Fruit fly (Drosophila melanogaster) whole organism, prepupa: ENCODE measurements around the gene hob.

Experiments used
- CG10631 ChIP-seq: fragments of 200-800 bp; sonication (Bioruptor generic); optimal IDR thresholded peaks from 2 replicates; lab custom pipeline; 2016; ENCODE audit warnings: missing biosample characterization, missing genetic modification characterization
- CG10669 ChIP-seq: fragments of 200-800 bp; sonication (Bioruptor generic); optimal IDR thresholded peaks from 3 replicates; lab custom pipeline; 2018; ENCODE audit warnings: missing biosample characterization, mild to moderate bottlenecking, missing genetic modification characterization, moderate library complexity
- CG11294 ChIP-seq: fragments of 200-800 bp; sonication (Bioruptor generic); IDR thresholded peaks from 2 replicates; pipeline ENCODE4 v1.3.6; 2022; ENCODE audit warnings: missing biosample characterization, missing genetic modification characterization
- CG1621 ChIP-seq: fragments of 200-800 bp; sonication (Bioruptor generic); optimal IDR thresholded peaks from 3 replicates; lab custom pipeline; 2018; ENCODE audit warnings: missing biosample characterization, mild to moderate bottlenecking, missing genetic modification characterization
- CG16779 ChIP-seq: fragments of 200-800 bp; sonication (Bioruptor generic); optimal IDR thresholded peaks from 3 replicates; lab custom pipeline; 2017; ENCODE audit warnings: missing biosample characterization, mild to moderate bottlenecking, missing genetic modification characterization
- CG3032 ChIP-seq: fragments of 200-800 bp; optimal IDR thresholded peaks from 2 replicates; lab custom pipeline; 2019; ENCODE audit warnings: missing biosample characterization, mild to moderate bottlenecking, missing genetic modification characterization, moderate library complexity
- CG31627 ChIP-seq: fragments of 200-800 bp; sonication (Bioruptor generic); optimal IDR thresholded peaks from 3 replicates; lab custom pipeline; 2016; ENCODE audit warnings: missing biosample characterization, missing genetic modification characterization
- CG34406 ChIP-seq: fragments of 200-800 bp; sonication (Bioruptor generic); optimal IDR thresholded peaks from 3 replicates; lab custom pipeline; 2016; ENCODE audit warnings: missing biosample characterization, missing genetic modification characterization
- CG3919 ChIP-seq: fragments of 200-800 bp; sonication (Bioruptor generic); optimal IDR thresholded peaks from 3 replicates; lab custom pipeline; 2016; ENCODE audit warnings: missing biosample characterization, missing genetic modification characterization
- CG4318 ChIP-seq: fragments of 200-800 bp; sonication (Bioruptor generic); optimal IDR thresholded peaks from 3 replicates; lab custom pipeline; 2017; ENCODE audit warnings: missing biosample characterization, mild to moderate bottlenecking, missing genetic modification characterization
- CG6163 ChIP-seq: fragments of 200-800 bp; sonication (Bioruptor generic); IDR thresholded peaks from 3 replicates; pipeline ENCODE4 v1.3.6; 2022; ENCODE audit warnings: missing biosample characterization, missing genetic modification characterization
- CG6276 ChIP-seq: fragments of 200-800 bp; sonication (Bioruptor generic); optimal IDR thresholded peaks from 2 replicates; lab custom pipeline; 2017; ENCODE audit warnings: missing biosample characterization, mild to moderate bottlenecking, missing genetic modification characterization
- CG7368 ChIP-seq: fragments of 200-800 bp; sonication (Bioruptor generic); optimal IDR thresholded peaks from 3 replicates; lab custom pipeline; 2016; ENCODE audit warnings: missing biosample characterization, missing genetic modification characterization
- CG9139 ChIP-seq: fragments of 200-800 bp; sonication (Bioruptor generic); optimal IDR thresholded peaks from 3 replicates; lab custom pipeline; 2017; ENCODE audit warnings: missing biosample characterization, mild to moderate bottlenecking, missing genetic modification characterization
- Eip93F ChIP-seq: fragments of 200-800 bp; sonication (Bioruptor generic); optimal IDR thresholded peaks from 2 replicates; lab custom pipeline; 2016; ENCODE audit warnings: missing biosample characterization, mild to moderate bottlenecking, missing genetic modification characterization
- Ets21C ChIP-seq: fragments of 200-800 bp; sonication (Bioruptor generic); optimal IDR thresholded peaks from 3 replicates; lab custom pipeline; 2016; ENCODE audit warnings: missing biosample characterization, missing genetic modification characterization
- Ets96B ChIP-seq: fragments of 200-800 bp; optimal IDR thresholded peaks from 2 replicates; lab custom pipeline; 2019; ENCODE audit warnings: missing biosample characterization, mild to moderate bottlenecking, missing genetic modification characterization, moderate library complexity
- Gug ChIP-seq: fragments of 200-800 bp; sonication (Bioruptor generic); IDR thresholded peaks from 2 replicates; pipeline ENCODE4 v1.3.6; 2022; ENCODE audit warnings: missing biosample characterization, missing genetic modification characterization
- Hr38 ChIP-seq: sonication (Bioruptor generic); optimal IDR thresholded peaks from 2 replicates; lab custom pipeline; 2016; ENCODE audit warnings: missing biosample characterization, missing genetic modification characterization
- Hr39 ChIP-seq: fragments of 200-800 bp; sonication (Bioruptor generic); optimal IDR thresholded peaks from 2 replicates; lab custom pipeline; 2016; ENCODE audit warnings: missing biosample characterization, missing genetic modification characterization
- Lpt ChIP-seq: fragments of 200-800 bp; sonication (Bioruptor generic); optimal IDR thresholded peaks from 3 replicates; lab custom pipeline; 2016; ENCODE audit warnings: missing biosample characterization, missing genetic modification characterization
- Met ChIP-seq: fragments of 200-800 bp; sonication (Bioruptor generic); optimal IDR thresholded peaks from 3 replicates; lab custom pipeline; 2016; ENCODE audit warnings: missing biosample characterization, missing genetic modification characterization
- Smox ChIP-seq: fragments of 200-800 bp; sonication (Bioruptor generic); optimal IDR thresholded peaks from 3 replicates; lab custom pipeline; 2016; ENCODE audit warnings: missing biosample characterization, missing genetic modification characterization
- Sox102F ChIP-seq: fragments of 200-800 bp; sonication (Bioruptor generic); optimal IDR thresholded peaks from 2 replicates; lab custom pipeline; 2016; ENCODE audit warnings: missing biosample characterization, mild to moderate bottlenecking, missing genetic modification characterization
- Sox15 ChIP-seq: fragments of 200-800 bp; sonication (Bioruptor generic); optimal IDR thresholded peaks from 3 replicates; lab custom pipeline; 2016; ENCODE audit warnings: missing biosample characterization, missing genetic modification characterization
- acj6 ChIP-seq: fragments of 200-800 bp; sonication (Bioruptor generic); optimal IDR thresholded peaks from 3 replicates; lab custom pipeline; 2016; ENCODE audit warnings: missing biosample characterization, missing genetic modification characterization
- cyc ChIP-seq: fragments of 200-800 bp; sonication (Bioruptor generic); optimal IDR thresholded peaks from 3 replicates; lab custom pipeline; 2016; ENCODE audit warnings: missing biosample characterization, missing genetic modification characterization
- dac ChIP-seq: fragments of 200-800 bp; sonication (Bioruptor generic); optimal IDR thresholded peaks from 2 replicates; lab custom pipeline; 2017; ENCODE audit warnings: missing biosample characterization, mild to moderate bottlenecking, missing genetic modification characterization
- dsx ChIP-seq: fragments of 200-800 bp; optimal IDR thresholded peaks from 3 replicates; lab custom pipeline; 2019; ENCODE audit warnings: missing biosample characterization, mild to moderate bottlenecking, missing genetic modification characterization, moderate library complexity; ENCODE audit not compliant: poor library complexity, severe bottlenecking
- esn ChIP-seq: fragments of 200-800 bp; sonication (Bioruptor generic); optimal IDR thresholded peaks from 2 replicates; lab custom pipeline; 2016; ENCODE audit warnings: missing biosample characterization, mild to moderate bottlenecking, missing genetic modification characterization, moderate library complexity
- fd59A ChIP-seq: fragments of 200-800 bp; sonication (Bioruptor generic); optimal IDR thresholded peaks from 2 replicates; lab custom pipeline; 2017; ENCODE audit warnings: missing biosample characterization, mild to moderate bottlenecking, missing genetic modification characterization, missing genetic modification reagents
- fd85E ChIP-seq: fragments of 200-800 bp; sonication (Bioruptor generic); optimal IDR thresholded peaks from 3 replicates; lab custom pipeline; 2016; ENCODE audit warnings: missing biosample characterization, missing genetic modification characterization
- fkh ChIP-seq: fragments of 200-800 bp; sonication (Bioruptor generic); optimal IDR thresholded peaks from 3 replicates; lab custom pipeline; 2017; ENCODE audit warnings: missing biosample characterization, mild to moderate bottlenecking, missing genetic modification characterization, moderate library complexity
- lz ChIP-seq: fragments of 200-800 bp; sonication (Bioruptor generic); optimal IDR thresholded peaks from 3 replicates; lab custom pipeline; 2016; ENCODE audit warnings: missing biosample characterization, missing genetic modification characterization
- net ChIP-seq: fragments of 200-800 bp; sonication (Bioruptor generic); optimal IDR thresholded peaks from 3 replicates; lab custom pipeline; 2016; ENCODE audit warnings: missing biosample characterization, missing genetic modification characterization
- pdm3 ChIP-seq: fragments of 200-800 bp; sonication (Bioruptor generic); optimal IDR thresholded peaks from 3 replicates; lab custom pipeline; 2016; ENCODE audit warnings: missing biosample characterization, missing genetic modification characterization
- salr ChIP-seq, 2 experiments: fragments of 200-800 bp; sonication (Bioruptor generic); optimal IDR thresholded peaks; 3 replicates each; lab custom pipeline; 2016 to 2018; ENCODE audit warnings: missing biosample characterization in 2 of 2, missing genetic modification characterization in 2 of 2, mild to moderate bottlenecking in 1 of 2
- spab ChIP-seq: fragments of 200-800 bp; sonication (Bioruptor generic); optimal IDR thresholded peaks from 2 replicates; lab custom pipeline; 2017; ENCODE audit warnings: missing biosample characterization, mild to moderate bottlenecking, missing genetic modification characterization, missing genetic modification reagents
- ss ChIP-seq, 2 experiments: fragments of 200-800 bp; sonication (Bioruptor generic); optimal IDR thresholded peaks; 2 replicates in 1 of 2; 3 replicates in 1 of 2; lab custom pipeline; 2017 to 2018; ENCODE audit warnings: mild to moderate bottlenecking in 2 of 2, missing biosample characterization in 2 of 2, missing genetic modification characterization in 2 of 2, moderate library complexity in 1 of 2
- svp ChIP-seq: fragments of 200-800 bp; sonication (Bioruptor generic); peaks from one replicate; lab custom pipeline; 2016; ENCODE audit warnings: missing biosample characterization, missing genetic modification characterization
- topi ChIP-seq: fragments of 200-800 bp; sonication (Bioruptor generic); optimal IDR thresholded peaks from 3 replicates; lab custom pipeline; 2016; ENCODE audit warnings: missing biosample characterization, missing genetic modification characterization
- vri ChIP-seq: fragments of 200-800 bp; sonication (Bioruptor generic); optimal IDR thresholded peaks from 3 replicates; lab custom pipeline; 2016; ENCODE audit warnings: missing biosample characterization, mild to moderate bottlenecking, missing genetic modification characterization

hob gene

dm6 chr3L:3218859-3219258 is at the start of gene hob, which contains the start of gene nSMase:
Gene hob (minus strand): TSS chr3L:3218920.
Gene nSMase (plus strand): TSS chr3L:3219156.
- TF ChIP-seq CG6163 (no peak), svp (GFP tag; lab: Kevin White, UChicago) (peak; percentile 80)

dm6 chr3L:3268161-3268560 is 49.4 kb upstream of the hob start, which contains the start of gene CG34265:
Gene CG34265 (plus strand): TSS chr3L:3268461.
- TF ChIP-seq CG9139 (GFP tag; lab: Kevin White, UChicago), result no peak
- TF ChIP-seq lz (GFP tag; lab: Kevin White, UChicago), result no peak
- TF ChIP-seq Met (GFP tag; lab: Kevin White, UChicago), result no peak
- TF ChIP-seq Gug (GFP tag; lab: Robert Waterston, UW), result no peak
- TF ChIP-seq CG1621 (tag; lab: Kevin White, UChicago), result no peak
- TF ChIP-seq CG10669 (GFP tag; lab: Kevin White, UChicago), result no peak
- TF ChIP-seq esn (GFP tag; lab: Kevin White, UChicago), result no peak
- TF ChIP-seq salr (GFP tag; optimal IDR thresholded peaks at IDR 0.05; lab: Kevin White, UChicago), result no peak
- no peak for TF ChIP-seq ss (GFP tag; optimal IDR thresholded peaks at IDR 0.05; lab: Kevin White, UChicago)
- TF ChIP-seq svp (GFP tag; lab: Kevin White, UChicago), result no peak
- no peak for TF ChIP-seq topi (GFP tag; lab: Kevin White, UChicago)
- no peak for TF ChIP-seq dac
- no peak for TF ChIP-seq Hr38
- TF ChIP-seq Sox102F (GFP tag; lab: Kevin White, UChicago), result no peak

- no peak for TF ChIP-seq fkh (GFP tag; lab: Kevin White, UChicago)
Measured at dm6 chr3L:3266306-3266705, 47.6 kb upstream of the hob start.

- TF ChIP-seq CG16779 (tag; lab: Kevin White, UChicago), result no peak
- TF ChIP-seq dac, result no peak
- TF ChIP-seq, all 60 proteins: peak for 0
Measured at dm6 chr3L:3261642-3262041, 42.9 kb upstream of the hob start.

- peak; percentile 94 for TF ChIP-seq CG3032 (tag; lab: Kevin White, UChicago)
- peak; percentile 57 for TF ChIP-seq vri (GFP tag; lab: Kevin White, UChicago)
- TF ChIP-seq CG4318 (GFP tag; lab: Kevin White, UChicago), result peak; percentile 62
- TF ChIP-seq fd59A (GFP tag; lab: Kevin White, UChicago), result peak; percentile 90
- peak; percentile 57 for TF ChIP-seq dac
- TF ChIP-seq Eip93F (GFP tag; lab: Kevin White, UChicago), result peak; percentile 35
- peak; percentile 93 to 94 for TF ChIP-seq ss (GFP tag; optimal IDR thresholded peaks at IDR 0.05; lab: Kevin White, UChicago)
- TF ChIP-seq CG11294 (GFP tag; lab: Robert Waterston, UW), result no peak; the same call in none of the 2 replicates
- TF ChIP-seq CG3919, result peak; percentile 87
- peak; percentile 88 for TF ChIP-seq acj6 (GFP tag; lab: Kevin White, UChicago)
- peak; percentile 50 for TF ChIP-seq fd85E
- peak; percentile 79 to 89 for TF ChIP-seq salr (GFP tag; optimal IDR thresholded peaks at IDR 0.05; lab: Kevin White, UChicago)
- peak; percentile 79 for TF ChIP-seq CG6276 (GFP tag; lab: Kevin White, UChicago)
- peak; percentile 91 for TF ChIP-seq CG1621 (tag; lab: Kevin White, UChicago)
- peak; percentile 83 for TF ChIP-seq Sox102F (GFP tag; lab: Kevin White, UChicago)
- peak; percentile 91 for TF ChIP-seq Ets96B (tag; lab: Kevin White, UChicago)
- peak; percentile 76 for TF ChIP-seq Lpt (GFP tag; lab: Kevin White, UChicago)
- TF ChIP-seq CG31627, result peak; percentile 82
- peak; percentile 90 for TF ChIP-seq esn (GFP tag; lab: Kevin White, UChicago)
- TF ChIP-seq Hr39 (GFP tag; lab: Kevin White, UChicago), result peak; percentile 83
- peak; percentile 88 for TF ChIP-seq pdm3 (GFP tag; lab: Kevin White, UChicago)
- peak; percentile 91 for TF ChIP-seq CG10631 (GFP tag; lab: Kevin White, UChicago)
- TF ChIP-seq Sox15, result peak; percentile 61
- peak; percentile 78 for TF ChIP-seq CG6163
- TF ChIP-seq spab (GFP tag; lab: Kevin White, UChicago), result peak; percentile 93
- TF ChIP-seq fkh (GFP tag; lab: Kevin White, UChicago), result no peak
- TF ChIP-seq dsx (GFP tag; lab: Kevin White, UChicago), result peak; percentile 93
- TF ChIP-seq net (GFP tag; lab: Kevin White, UChicago), result peak; percentile 89
- peak; percentile 92 for TF ChIP-seq CG10669 (GFP tag; lab: Kevin White, UChicago)
- TF ChIP-seq cyc, result peak; percentile 81
- peak; percentile 80 for TF ChIP-seq CG7368
- peak; percentile 85 for TF ChIP-seq CG34406 (GFP tag; lab: Kevin White, UChicago)
- TF ChIP-seq Smox (GFP tag; lab: Kevin White, UChicago), result peak; percentile 83
- peak; percentile 73 for TF ChIP-seq Ets21C (GFP tag; lab: Kevin White, UChicago)
Measured at dm6 chr3L:3259703-3260102, 41.0 kb upstream of the hob start.
